Worm (Caenorhabditis elegans): ENCODE data around the gene glr-1.

DNA sequence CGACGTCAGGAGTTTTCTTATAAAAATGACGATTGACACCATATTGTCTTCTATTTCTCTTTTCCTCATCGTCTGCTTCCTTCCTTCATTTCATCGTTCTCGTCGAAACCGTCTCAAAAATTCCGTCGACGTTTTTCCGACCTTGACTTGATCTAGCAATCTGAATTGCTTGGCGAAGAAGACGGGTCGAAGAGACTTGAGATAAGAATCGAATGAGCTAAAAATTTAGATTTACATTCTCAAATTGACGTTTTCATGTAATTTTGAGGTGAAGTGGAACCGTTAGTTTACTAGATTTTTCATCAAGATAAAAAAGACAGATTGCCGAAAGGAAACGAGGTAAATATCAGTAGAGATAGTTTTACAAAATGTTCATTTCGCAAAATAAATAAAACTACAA, 10.9 kb downstream of the glr-1 start:
- TF ChIP-seq snpc-4 (tag; optimal IDR thresholded peaks at IDR 0.05), result no peak
- TF ChIP-seq unc-39 (tag; optimal IDR thresholded peaks at IDR 0.05), result no peak
- TF ChIP-seq unc-62 (GFP tag; optimal IDR thresholded peaks at IDR 0.05), result no peak
- TF ChIP-seq flh-1 (GFP tag; optimal IDR thresholded peaks at IDR 0.05), result no peak

All from whole organism, mixed stage, embryonic.